Worm (Caenorhabditis elegans) whole organism, L4/young adult: ENCODE results near the gene atf-6.

Experiments
- W03F9.2 ChIP-seq: fragments of 150-350 bp; optimal IDR thresholded peaks from 2 replicates; lab custom pipeline; 2014; ENCODE audit warnings: missing biosample characterization, missing genetic modification characterization
- dao-5 ChIP-seq: sonication (generic microtip); optimal IDR thresholded peaks from 2 replicates; lab custom pipeline; 2016; ENCODE audit warnings: missing genotype, missing genetic modification characterization, moderate library complexity, missing compliant biosample characterization
- him-1 ChIP-seq: sonication (generic microtip); optimal IDR thresholded peaks from 2 replicates; lab custom pipeline; 2016; ENCODE audit warnings: missing genotype, missing genetic modification reagents, missing genetic modification characterization, missing compliant biosample characterization

ce11 chrX:12434086-12434485 lies 46.7 kb upstream of the atf-6 start, which contains the start of gene tsct-1:
- TF ChIP-seq dao-5 (tag; lab: Kevin White, UChicago) (no peak), him-1 (tag; lab: Kevin White, UChicago) (no peak), W03F9.2 (tag; lab: Kevin White, UChicago) (no peak)
